Fruit fly (Drosophila melanogaster): ENCODE data around the gene CG42526.

Gene CG42526

dm6 chr3L:9429665-9430607, 5.3 kb downstream of the CG42526 start, which contains the start of the genes RpS17 and MTF-1 (continued):
- TF ChIP-seq CG6254 (GFP tag; optimal IDR thresholded peaks at IDR 0.05) (no peak), Nf-YC (tag; optimal IDR thresholded peaks at IDR 0.05) (peak; percentile 27), Hr51 (GFP tag; optimal IDR thresholded peaks at IDR 0.05) (no peak), Deaf1 (tag; optimal IDR thresholded peaks at IDR 0.05) (peak; percentile 10), Chrac-16 (GFP tag; optimal IDR thresholded peaks at IDR 0.05) (no peak), ind (GFP tag; optimal IDR thresholded peaks at IDR 0.05) (no peak), CG10209 (GFP tag; optimal IDR thresholded peaks at IDR 0.05) (peak; percentile 66), E2f1 (GFP tag; IDR thresholded peaks at IDR 0.05) (no peak), CG4360 (GFP tag; IDR thresholded peaks at IDR 0.05) (peak; percentile 87), CG7928 (GFP tag; optimal IDR thresholded peaks at IDR 0.05) (no peak), CG15011 (GFP tag; optimal IDR thresholded peaks at IDR 0.05) (peak; percentile 41), sd (tag; optimal IDR thresholded peaks at IDR 0.05) (no peak), vvl (GFP tag; IDR thresholded peaks at IDR 0.05) (peak; percentile 93), Trl (optimal IDR thresholded peaks at IDR 0.05) (no peak), Trl (GFP tag; optimal IDR thresholded peaks at IDR 0.05) (peak; percentile 20), wdn (GFP tag; IDR thresholded peaks at IDR 0.05) (0 out of 2 replicates have a peak, but pooled peaks have one; percentile 11), CG9876 (GFP tag; optimal IDR thresholded peaks at IDR 0.05) (peak; percentile 32), CG17359 (tag; optimal IDR thresholded peaks at IDR 0.05) (peak; percentile 37), CG3726 (GFP tag; IDR thresholded peaks at IDR 0.05) (no peak), mirr (GFP tag; optimal IDR thresholded peaks at IDR 0.05) (peak; percentile 55), jing (GFP tag; optimal IDR thresholded peaks at IDR 0.05) (no peak), luna (GFP tag; optimal IDR thresholded peaks at IDR 0.05) (peak; percentile 7), fd3F (GFP tag; optimal IDR thresholded peaks at IDR 0.05) (peak; percentile 40), Dek (tag; optimal IDR thresholded peaks at IDR 0.05) (no peak), CG31441 (GFP tag; IDR thresholded peaks at IDR 0.05) (peak; percentile 41; the same call in 1 of the 2 replicates), CG12659 (GFP tag; optimal IDR thresholded peaks at IDR 0.05) (peak; percentile 67), Lim3 (GFP tag; IDR thresholded peaks at IDR 0.05) (no peak), Mrtf (GFP tag; IDR thresholded peaks at IDR 0.05) (no peak), CG9609 (GFP tag; optimal IDR thresholded peaks at IDR 0.05) (peak; percentile 41), bsh (GFP tag; optimal IDR thresholded peaks at IDR 0.05) (peak; percentile 45 to 49), crol (GFP tag; IDR thresholded peaks at IDR 0.05) (0 out of 2 replicates have a peak, but pooled peaks have one; percentile 15), tio (GFP tag; optimal IDR thresholded peaks at IDR 0.05) (peak; percentile 47), CG10543 (GFP tag; optimal IDR thresholded peaks at IDR 0.05) (peak; percentile 22), CG5245 (GFP tag; optimal IDR thresholded peaks at IDR 0.05) (no peak), Bgb (GFP tag; IDR thresholded peaks at IDR 0.05; ENCODE audit: partially characterized antibody) (no peak), ranshi (GFP tag; IDR thresholded peaks at IDR 0.05) (peak; percentile 33; the same call in 1 of the 2 replicates), Gsc (GFP tag; IDR thresholded peaks at IDR 0.05) (no peak), pita (GFP tag; optimal IDR thresholded peaks at IDR 0.05) (peak; percentile 90), seq (GFP tag; IDR thresholded peaks at IDR 0.05) (peak; percentile 27; the same call in 1 of the 2 replicates), CG2889 (GFP tag; IDR thresholded peaks at IDR 0.05) (no peak), lmd (GFP tag; IDR thresholded peaks at IDR 0.05) (no peak; the same call in 1 of the 2 replicates), CG18599 (GFP tag; optimal IDR thresholded peaks at IDR 0.05) (peak; percentile 44), CG17328 (GFP tag; IDR thresholded peaks at IDR 0.05) (peak; percentile 81), sqz (GFP tag; optimal IDR thresholded peaks at IDR 0.05) (peak; percentile 40), br (optimal IDR thresholded peaks at IDR 0.05) (no peak), CG11247 (GFP tag; IDR thresholded peaks at IDR 0.05) (no peak), HLHmδ (GFP tag; optimal IDR thresholded peaks at IDR 0.05) (peak; percentile 27), bigmax (GFP tag; optimal IDR thresholded peaks at IDR 0.05) (no peak), stwl (tag; optimal IDR thresholded peaks at IDR 0.05) (peak; percentile 39)
